Worm (Caenorhabditis elegans): ENCODE results near the gene col-177.

Gene col-177

ce11 chrX:11001750-11002149 lies at the start of gene col-177:
Gene col-177, minus strand, starts transcription at chrX:11001850.
- TF ChIP-seq efl-1 (optimal IDR thresholded peaks at IDR 0.05) (no peak), efl-1 (GFP tag; optimal IDR thresholded peaks at IDR 0.05 in 1 of 2) (peak in 1 of 2 experiments; percentile 49), egl-27 (tag; optimal IDR thresholded peaks at IDR 0.05) (no peak)

- TF ChIP-seq nhr-77 (tag; optimal IDR thresholded peaks at IDR 0.05) (no peak), ceh-82 (tag; optimal IDR thresholded peaks at IDR 0.05) (no peak), ceh-8 (GFP tag; optimal IDR thresholded peaks at IDR 0.05) (peak; percentile 53)
These were observed 48.7 kb upstream of the col-177 start for ce11 chrX:11050335-11050734.

- no peak for TF ChIP-seq nhr-237 (tag; optimal IDR thresholded peaks at IDR 0.05)
- no peak for TF ChIP-seq aly-2 (tag; optimal IDR thresholded peaks at IDR 0.05)
- TF ChIP-seq snu-23 (GFP tag; optimal IDR thresholded peaks at IDR 0.05): no peak
- TF ChIP-seq jun-1 (tag; optimal IDR thresholded peaks at IDR 0.05): peak; percentile 34
- peak; percentile 1 for TF ChIP-seq nhr-71 (tag; optimal IDR thresholded peaks at IDR 0.05)
- peak; percentile 96 for TF ChIP-seq elt-2 (tag; optimal IDR thresholded peaks at IDR 0.05)
- peak; percentile 32 for TF ChIP-seq tlp-1 (tag; optimal IDR thresholded peaks at IDR 0.05)
- no peak for TF ChIP-seq efl-1 (optimal IDR thresholded peaks at IDR 0.05)
- peak in 1 of 2 experiments; percentile 79 for TF ChIP-seq efl-1 (GFP tag; optimal IDR thresholded peaks at IDR 0.05 in 1 of 2)
- no peak for TF ChIP-seq zag-1 (tag; optimal IDR thresholded peaks at IDR 0.05)
These were observed 45.5 kb upstream of the col-177 start, which contains the start of gene clc-1 for ce11 chrX:11047183-11047582. Gene clc-1, plus strand, starts transcription at chrX:11047446.

ce11 chrX:11042777-11043176 lies 41.1 kb upstream of the col-177 start, which contains the start of gene C09F12.3:
Gene C09F12.3, minus strand, starts transcription at chrX:11042877.
- no peak for TF ChIP-seq xbp-1 (tag; optimal IDR thresholded peaks at IDR 0.05)
- TF ChIP-seq nhr-237 (tag; optimal IDR thresholded peaks at IDR 0.05): no peak
- TF ChIP-seq egl-27 (tag; optimal IDR thresholded peaks at IDR 0.05): no peak
- no peak for TF ChIP-seq blmp-1 (tag; optimal IDR thresholded peaks at IDR 0.05)
- no peak for TF ChIP-seq alr-1 (tag; optimal IDR thresholded peaks at IDR 0.05; ENCODE audit: borderline replicate concordance)
- no peak for TF ChIP-seq tbx-2 (tag; optimal IDR thresholded peaks at IDR 0.05)
- TF ChIP-seq pag-3 (tag; optimal IDR thresholded peaks at IDR 0.05; ENCODE audit: borderline replicate concordance, insufficient read depth): no peak
- no peak for TF ChIP-seq C04F5.9 (tag; optimal IDR thresholded peaks at IDR 0.05)
- TF ChIP-seq mef-2 (tag; optimal IDR thresholded peaks at IDR 0.05): no peak
- TF ChIP-seq aly-2 (tag; optimal IDR thresholded peaks at IDR 0.05): no peak

- TF ChIP-seq lsy-2 (tag; optimal IDR thresholded peaks at IDR 0.05): no peak
- peak; percentile 38 for TF ChIP-seq dsc-1 (tag; optimal IDR thresholded peaks at IDR 0.05)
- TF ChIP-seq xbp-1 (tag; optimal IDR thresholded peaks at IDR 0.05): no peak
- no peak for TF ChIP-seq nhr-11 (tag; optimal IDR thresholded peaks at IDR 0.05)
- no peak for TF ChIP-seq swsn-7 (tag; optimal IDR thresholded peaks at IDR 0.05)
- no peak for TF ChIP-seq nhr-76 (tag; optimal IDR thresholded peaks at IDR 0.05)
- no peak for TF ChIP-seq ces-1 (GFP tag; optimal IDR thresholded peaks at IDR 0.05)
- no peak for TF ChIP-seq efl-1 (optimal IDR thresholded peaks at IDR 0.05)
- TF ChIP-seq efl-1 (GFP tag; optimal IDR thresholded peaks at IDR 0.05 in 1 of 2): peak in 1 of 2 experiments; percentile 56
- TF ChIP-seq blmp-1 (tag; optimal IDR thresholded peaks at IDR 0.05): no peak
- no peak for TF ChIP-seq tlp-1 (tag; optimal IDR thresholded peaks at IDR 0.05)
- TF ChIP-seq hlh-17 (GFP tag; optimal IDR thresholded peaks at IDR 0.05; ENCODE audit: borderline replicate concordance): no peak
- TF ChIP-seq lin-14 (GFP tag; optimal IDR thresholded peaks at IDR 0.05): peak; percentile 26
- TF ChIP-seq nhr-77 (tag; optimal IDR thresholded peaks at IDR 0.05): no peak
- no peak for TF ChIP-seq unc-98 (GFP tag; IDR thresholded peaks at IDR 0.05)
- TF ChIP-seq pqm-1 (tag; optimal IDR thresholded peaks at IDR 0.05): no peak
- no peak for TF ChIP-seq vab-15 (tag; optimal IDR thresholded peaks at IDR 0.05)
- TF ChIP-seq lin-35 (GFP tag; optimal IDR thresholded peaks at IDR 0.05): no peak
These were observed 36.6 kb upstream of the col-177 start for ce11 chrX:11038221-11038620.
